Worm (Caenorhabditis elegans) whole organism, L2 larva: ENCODE measurements around the gene ceh-37.
A peak's percentile ranks its signal among the peaks of the same experiment; 100 is the strongest.

Source experiments
- C34F6.9 ChIP-seq: fragments of 150-350 bp; optimal IDR thresholded peaks from 2 replicates; lab custom pipeline; 2014; ENCODE audit warnings: missing biosample characterization, missing genetic modification characterization
- F13H6.1 ChIP-seq: sonication (generic microtip); optimal IDR thresholded peaks from 2 replicates; lab custom pipeline; 2016; ENCODE audit warnings: missing genetic modification characterization, missing compliant biosample characterization
- R02D3.7 ChIP-seq: fragments of 150-350 bp; optimal IDR thresholded peaks from 2 replicates; lab custom pipeline; 2014; ENCODE audit warnings: missing biosample characterization, missing genetic modification characterization
- Y55F3AM.14 ChIP-seq: fragments of 200-800 bp; sonication (Bioruptor generic); optimal IDR thresholded peaks from 2 replicates; lab custom pipeline; 2018; ENCODE audit warnings: mild to moderate bottlenecking, missing genetic modification characterization, missing compliant biosample characterization
- ZK546.5 ChIP-seq: sonication (generic microtip); optimal IDR thresholded peaks from 2 replicates; lab custom pipeline; 2017; ENCODE audit warnings: missing biosample characterization, missing genetic modification characterization
- alr-1 ChIP-seq: fragments of 150-350 bp; optimal IDR thresholded peaks from 2 replicates; lab custom pipeline; 2014; ENCODE audit warnings: missing biosample characterization, missing genetic modification characterization
- aly-2 ChIP-seq: fragments of 150-350 bp; optimal IDR thresholded peaks from 2 replicates; lab custom pipeline; 2014; ENCODE audit warnings: missing biosample characterization, missing genetic modification characterization
- ama-1 ChIP-seq: fragments of 150-350 bp; optimal IDR thresholded peaks from 2 replicates; lab custom pipeline; 2018; ENCODE audit warnings: inconsistent platforms
- ceh-82 ChIP-seq: fragments of 150-350 bp; optimal IDR thresholded peaks from 2 replicates; lab custom pipeline; 2014; ENCODE audit warnings: missing biosample characterization, missing genetic modification characterization
- crh-2 ChIP-seq: sonication (generic microtip); optimal IDR thresholded peaks from 2 replicates; lab custom pipeline; 2017; ENCODE audit warnings: missing biosample characterization, missing genetic modification characterization
- elt-1 ChIP-seq: fragments of 150-350 bp; optimal IDR thresholded peaks from 2 replicates; lab custom pipeline; 2014; ENCODE audit warnings: missing biosample characterization, missing genetic modification characterization
- elt-3 ChIP-seq: sonication (generic microtip); optimal IDR thresholded peaks from 2 replicates; lab custom pipeline; 2017; ENCODE audit warnings: missing biosample characterization, missing genetic modification characterization
- fos-1 ChIP-seq: fragments of 150-350 bp; optimal IDR thresholded peaks from 2 replicates; lab custom pipeline; 2014; ENCODE audit warnings: missing biosample characterization, missing genetic modification characterization
- gmeb-1 ChIP-seq: fragments of 150-350 bp; optimal IDR thresholded peaks from 2 replicates; lab custom pipeline; 2014; ENCODE audit warnings: missing biosample characterization, missing genetic modification characterization
- lin-13 ChIP-seq: fragments of 150-350 bp; optimal IDR thresholded peaks from 2 replicates; lab custom pipeline; 2014; ENCODE audit warnings: missing biosample characterization, missing genetic modification reagents, missing genetic modification characterization
- lin-39 ChIP-seq: fragments of 150-350 bp; optimal IDR thresholded peaks from 2 replicates; lab custom pipeline; 2014; ENCODE audit warnings: missing biosample characterization, missing genetic modification reagents, missing genetic modification characterization
- lsy-2 ChIP-seq, 2 experiments: fragments of 150-350 bp in 1 of 2; sonication (generic microtip) in 1 of 2; optimal IDR thresholded peaks; 2 replicates each; lab custom pipeline; 2014 to 2017; ENCODE audit warnings: missing biosample characterization in 2 of 2, missing genetic modification characterization in 2 of 2
- mbf-1 ChIP-seq: sonication (generic microtip); optimal IDR thresholded peaks from 2 replicates; lab custom pipeline; 2017; ENCODE audit warnings: missing biosample characterization, missing genetic modification characterization
- mdl-1 ChIP-seq, 2 experiments: fragments of 150-350 bp in 1 of 2; sonication (generic microtip) in 1 of 2; optimal IDR thresholded peaks; 2 replicates each; lab custom pipeline; 2017; ENCODE audit warnings: missing biosample characterization in 2 of 2, missing genetic modification characterization in 2 of 2
- nhr-11 ChIP-seq: fragments of 150-350 bp; optimal IDR thresholded peaks from 2 replicates; lab custom pipeline; 2014; ENCODE audit warnings: missing biosample characterization, missing genetic modification characterization
- nhr-12 ChIP-seq: fragments of 150-350 bp; optimal IDR thresholded peaks from 2 replicates; lab custom pipeline; 2014; ENCODE audit warnings: missing biosample characterization, missing genetic modification characterization
- nhr-21 ChIP-seq: fragments of 150-350 bp; optimal IDR thresholded peaks from 2 replicates; lab custom pipeline; 2014; ENCODE audit warnings: missing biosample characterization, missing genetic modification characterization
- nhr-23 ChIP-seq: fragments of 150-350 bp; optimal IDR thresholded peaks from 2 replicates; lab custom pipeline; 2014; ENCODE audit warnings: missing biosample characterization, missing genetic modification reagents, missing genetic modification characterization
- nhr-237 ChIP-seq: fragments of 150-350 bp; optimal IDR thresholded peaks from 2 replicates; lab custom pipeline; 2014; ENCODE audit warnings: missing biosample characterization, missing genetic modification characterization
- nhr-77 ChIP-seq: fragments of 150-350 bp; optimal IDR thresholded peaks from 2 replicates; lab custom pipeline; 2014; ENCODE audit warnings: missing biosample characterization, missing genetic modification characterization
- sem-4 ChIP-seq: fragments of 150-350 bp; optimal IDR thresholded peaks from 2 replicates; lab custom pipeline; 2014; ENCODE audit warnings: missing biosample characterization, missing genetic modification reagents, missing genetic modification characterization
- skn-1 ChIP-seq: sonication (generic microtip); optimal IDR thresholded peaks from 2 replicates; lab custom pipeline; 2017; ENCODE audit warnings: missing biosample characterization, missing genetic modification characterization
- sma-3 ChIP-seq: sonication (generic microtip); optimal IDR thresholded peaks from 2 replicates; lab custom pipeline; 2016; ENCODE audit warnings: missing genetic modification reagents, missing genetic modification characterization, missing compliant biosample characterization
- sma-9 ChIP-seq, 2 experiments: fragments of 150-350 bp in 1 of 2; sonication (generic microtip) in 1 of 2; optimal IDR thresholded peaks; 2 replicates each; lab custom pipeline; 2014 to 2016; ENCODE audit warnings: missing genetic modification characterization in 2 of 2, mild to moderate bottlenecking in 1 of 2, missing biosample characterization in 1 of 2, missing compliant biosample characterization in 1 of 2, missing genetic modification reagents in 1 of 2, moderate library complexity in 1 of 2
- unc-55 ChIP-seq: fragments of 150-350 bp; sonication (generic microtip); optimal IDR thresholded peaks from 3 replicates; lab custom pipeline; 2014; ENCODE audit warnings: missing biosample characterization, missing genetic modification reagents, missing genetic modification characterization
- zag-1 ChIP-seq: fragments of 150-350 bp; optimal IDR thresholded peaks from 2 replicates; lab custom pipeline; 2014; ENCODE audit warnings: missing biosample characterization, missing genetic modification characterization
- ztf-1 ChIP-seq: fragments of 200-800 bp; sonication (Bioruptor generic); conservative IDR thresholded peaks from 2 replicates; pipeline ENCODE4 v1.3.6; 2022; ENCODE audit warnings: missing genetic modification characterization, missing compliant biosample characterization
- ztf-11 ChIP-seq: sonication (generic microtip); optimal IDR thresholded peaks from 2 replicates; lab custom pipeline; 2017; ENCODE audit warnings: missing biosample characterization, missing genetic modification characterization

The ceh-37 gene

ce11 chrX:14169569-14170031 is 38.2 kb downstream of the ceh-37 start, which contains the start of gene sym-4 (continued):
- TF ChIP-seq ztf-11 (no peak), unc-55 (GFP tag; lab: Kevin White, UChicago) (peak; percentile 96), skn-1 (tag; lab: Kevin White, UChicago) (peak; percentile 8), C34F6.9 (tag; lab: Kevin White, UChicago) (peak; percentile 98), nhr-77 (peak; percentile 34), R02D3.7 (tag; lab: Kevin White, UChicago) (no peak), nhr-12 (no peak)
- TF ChIP-seq, all 48 proteins: peak for 32

- no peak for TF ChIP-seq nhr-12
- TF ChIP-seq ztf-1: no peak
- no peak for TF ChIP-seq nhr-23 (tag; lab: Kevin White, UChicago)
- no peak for TF ChIP-seq ama-1 (lab: Kevin White, UChicago)
- no peak for TF ChIP-seq aly-2
- no peak for TF ChIP-seq lin-39 (tag; lab: Kevin White, UChicago)
- TF ChIP-seq alr-1 (tag; lab: Kevin White, UChicago): no peak
- TF ChIP-seq ztf-11: no peak
- no peak for TF ChIP-seq sem-4
- TF ChIP-seq elt-3 (tag; lab: Kevin White, UChicago): no peak
- no peak for TF ChIP-seq nhr-77
Measured at ce11 chrX:14165156-14165555, 42.6 kb downstream of the ceh-37 start.

DNA sequence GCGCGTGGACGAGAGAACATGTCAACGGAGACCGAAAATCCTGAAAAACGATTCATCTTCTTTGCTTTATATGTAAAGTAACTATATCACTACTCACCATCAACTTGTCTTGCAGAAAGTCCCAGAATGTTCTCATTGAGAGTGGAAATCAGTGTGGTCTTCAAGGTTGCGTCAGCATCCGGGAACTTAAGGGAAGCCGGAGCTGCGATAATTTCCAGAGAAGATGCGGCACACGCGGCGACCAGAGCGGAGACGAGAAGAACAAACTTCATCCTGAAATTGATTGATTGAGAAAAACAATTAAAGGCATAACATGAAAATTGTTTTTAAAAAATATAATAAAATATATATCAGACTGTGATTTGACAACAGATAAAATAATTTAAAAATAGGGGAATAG is 43.6 kb downstream of the ceh-37 start, which contains the start of gene vha-20:
vha-20 (minus strand) TSS at position 273 of the 400 bp plus-strand sequence.
- TF ChIP-seq ama-1 (lab: Kevin White, UChicago) (peak; percentile 51), nhr-77 (no peak), lsy-2 (tag; optimal IDR thresholded peaks at IDR 0.05; lab: Kevin White, UChicago) (no peak)

- peak; percentile 60 for TF ChIP-seq sma-3
- TF ChIP-seq crh-2: peak; percentile 43
- TF ChIP-seq sma-9 (GFP tag; optimal IDR thresholded peaks at IDR 0.05; lab: Kevin White, UChicago): peak; percentile 43
- TF ChIP-seq sma-9 (tag; optimal IDR thresholded peaks at IDR 0.05; lab: Kevin White, UChicago): no peak
- TF ChIP-seq nhr-21 (tag; lab: Kevin White, UChicago): peak; percentile 37
- TF ChIP-seq mbf-1 (tag; lab: Kevin White, UChicago): no peak
- TF ChIP-seq nhr-77: no peak
- no peak for TF ChIP-seq Y55F3AM.14 (GFP tag; lab: Kevin White, UChicago)
- TF ChIP-seq mdl-1 (tag; optimal IDR thresholded peaks at IDR 0.05; lab: Kevin White, UChicago): no peak
- TF ChIP-seq aly-2: no peak
- peak; percentile 53 for TF ChIP-seq gmeb-1 (tag; lab: Kevin White, UChicago)
- TF ChIP-seq ceh-82 (tag; lab: Kevin White, UChicago): no peak
- no peak for TF ChIP-seq zag-1 (tag; lab: Kevin White, UChicago)
- TF ChIP-seq nhr-237 (tag; lab: Kevin White, UChicago): no peak
- no peak for TF ChIP-seq C34F6.9 (tag; lab: Kevin White, UChicago)
- TF ChIP-seq lin-13: peak; percentile 27
- no peak for TF ChIP-seq elt-1
- peak; percentile 29 for TF ChIP-seq fos-1 (tag; lab: Kevin White, UChicago)
Measured at ce11 chrX:14161684-14162347, 46.0 kb downstream of the ceh-37 start, which contains the start of gene lgc-25. TSS of gene lgc-25 (minus strand) at chrX:14161734.

ce11 chrX:14156913-14157312 is 50.9 kb downstream of the ceh-37 start, which contains the start of gene ceh-90:
TSS of gene ceh-90 (minus strand) at chrX:14157013.
- TF ChIP-seq F13H6.1 (tag; lab: Kevin White, UChicago): no peak
- TF ChIP-seq nhr-11 (tag; lab: Kevin White, UChicago): no peak
- TF ChIP-seq mdl-1 (tag; optimal IDR thresholded peaks at IDR 0.05; lab: Kevin White, UChicago): no peak

DNA sequence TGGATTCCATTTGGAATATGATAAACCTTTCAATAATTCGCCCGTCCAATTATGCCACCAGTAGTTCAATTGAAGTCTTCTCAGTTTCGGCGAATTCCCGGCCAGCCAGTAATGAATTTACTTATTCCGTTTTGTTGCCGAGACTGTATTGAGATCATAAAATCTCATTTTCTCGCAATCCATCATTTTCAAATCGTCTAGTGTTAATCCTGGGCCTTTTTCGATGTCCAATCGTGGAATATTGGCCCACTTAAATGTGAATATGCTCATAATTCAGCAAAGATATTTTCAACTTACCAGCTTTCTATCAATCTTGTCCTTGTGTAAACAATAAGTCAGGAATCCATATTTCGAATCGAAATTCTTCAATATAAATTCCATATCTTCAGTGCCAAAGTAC is 55.2 kb downstream of the ceh-37 start:
- TF ChIP-seq elt-1 (no peak), unc-55 (GFP tag; lab: Kevin White, UChicago) (no peak), skn-1 (tag; lab: Kevin White, UChicago) (no peak), ZK546.5 (no peak)
